Worm (Caenorhabditis elegans) whole organism, late embryonic: Measurements from ENCODE around the gene nnt-1.

ENCODE experiments used
- ama-1 ChIP-seq: fragments of 150-350 bp; optimal IDR thresholded peaks from 2 replicates; lab custom pipeline; 2014
- ceh-45 ChIP-seq: fragments of 200-800 bp; sonication (Bioruptor generic); IDR thresholded peaks from 2 replicates; pipeline ENCODE4 v1.3.6; 2022; ENCODE audit warnings: missing genetic modification reagents, missing genetic modification characterization, missing compliant biosample characterization
- ceh-48 ChIP-seq: sonication (generic microtip); optimal IDR thresholded peaks from 2 replicates; lab custom pipeline; 2016; ENCODE audit warnings: missing genetic modification characterization, inconsistent platforms, missing compliant biosample characterization
- mec-3 ChIP-seq: sonication (generic microtip); optimal IDR thresholded peaks from 2 replicates; lab custom pipeline; 2016; ENCODE audit warnings: borderline replicate concordance, missing genetic modification characterization, missing compliant biosample characterization
- pha-4 ChIP-seq: fragments of 150-350 bp; optimal IDR thresholded peaks from 2 replicates; lab custom pipeline; 2018; ENCODE audit warnings: missing biosample characterization, missing genetic modification reagents, missing genetic modification characterization
- pqm-1 ChIP-seq: sonication (generic microtip); optimal IDR thresholded peaks from 2 replicates; lab custom pipeline; 2016; ENCODE audit warnings: missing genetic modification characterization, missing compliant biosample characterization
- rnt-1 ChIP-seq: sonication (generic microtip); optimal IDR thresholded peaks from 2 replicates; lab custom pipeline; 2016; ENCODE audit warnings: missing genetic modification characterization, missing compliant biosample characterization
- unc-55 ChIP-seq: sonication (generic microtip); optimal IDR thresholded peaks from 2 replicates; lab custom pipeline; 2017; ENCODE audit warnings: missing biosample characterization, missing genetic modification reagents, missing genetic modification characterization
- ztf-16 ChIP-seq: sonication (generic microtip); optimal IDR thresholded peaks from 2 replicates; lab custom pipeline; 2017; ENCODE audit warnings: missing genetic modification characterization, missing compliant biosample characterization

ce11 chrX:6097551-6097950 is 24.6 kb upstream of the nnt-1 start, which contains the start of gene C15H9.4:
- TF ChIP-seq pqm-1 = no peak
- no peak for TF ChIP-seq pha-4
- TF ChIP-seq unc-55 (GFP tag; lab: Kevin White, UChicago) = peak; percentile 31
- peak; percentile 2 for TF ChIP-seq rnt-1 (tag; lab: Kevin White, UChicago)
- no peak for TF ChIP-seq mec-3 (tag; lab: Kevin White, UChicago)
- TF ChIP-seq ztf-16 (tag; lab: Kevin White, UChicago) = no peak
- no peak for TF ChIP-seq ama-1 (lab: Kevin White, UChicago)
- TF ChIP-seq ceh-48 = peak; percentile 14
- no peak for TF ChIP-seq ceh-45
